Worm (Caenorhabditis elegans): ENCODE measurements around the gene T02B11.6.

DNA sequence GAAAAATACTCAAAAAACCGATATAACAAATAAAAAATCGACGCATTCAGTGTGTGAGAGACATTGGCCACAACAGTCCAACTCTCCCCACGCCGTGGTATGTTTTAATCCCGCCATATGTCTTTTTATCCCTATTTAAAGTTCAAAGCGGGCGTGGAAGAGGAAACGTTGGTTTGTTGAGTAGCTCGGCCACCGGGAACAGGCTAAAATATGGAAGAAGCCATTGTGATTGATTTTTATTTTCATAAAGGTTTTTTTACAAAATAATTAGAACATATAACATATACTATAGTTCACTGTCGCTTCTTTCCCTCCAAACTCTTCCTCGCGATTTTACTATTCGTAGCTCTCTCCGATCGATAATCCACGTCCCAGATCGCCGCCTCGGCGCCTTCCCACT lies 10.0 kb upstream of the T02B11.6 start, which contains the start of gene nas-32:
- TF ChIP-seq snpc-4 (tag; optimal IDR thresholded peaks at IDR 0.05) (no peak), lin-13 (GFP tag; optimal IDR thresholded peaks at IDR 0.05) (no peak), nhr-25 (tag; optimal IDR thresholded peaks at IDR 0.05) (no peak), mdl-1 (tag; optimal IDR thresholded peaks at IDR 0.05) (no peak), ama-1 (optimal IDR thresholded peaks at IDR 0.05) (no peak), nhr-12 (tag; optimal IDR thresholded peaks at IDR 0.05) (no peak)
